Worm (Caenorhabditis elegans) whole organism, mixed stage, embryonic: Measurements from ENCODE around the gene fbxb-54.
"Not testable (repeated sequence)": the region's sequence is repeated elsewhere in the genome, so short reads cannot be mapped to it uniquely, and the experiment has no call there.

Experiments used
- M03D4.4 ChIP-seq: sonication (generic microtip); optimal IDR thresholded peaks from 2 replicates; lab custom pipeline; 2017; ENCODE audit warnings: mild to moderate bottlenecking, missing genetic modification characterization, missing compliant biosample characterization
- bed-3 ChIP-seq: fragments of 200-800 bp; sonication (Bioruptor generic); optimal IDR thresholded peaks from 3 replicates; lab custom pipeline; 2018; ENCODE audit warnings: mild to moderate bottlenecking, missing genetic modification characterization, moderate library complexity, missing compliant biosample characterization
- ceh-39 ChIP-seq: fragments of 150-350 bp; optimal IDR thresholded peaks from 2 replicates; lab custom pipeline; 2014; ENCODE audit warnings: missing biosample characterization, missing genetic modification characterization
- ceh-43 ChIP-seq: fragments of 200-800 bp; sonication (Bioruptor generic); optimal IDR thresholded peaks from 2 replicates; lab custom pipeline; 2018; ENCODE audit warnings: mild to moderate bottlenecking, missing genetic modification characterization, moderate library complexity, missing compliant biosample characterization
- ceh-83 ChIP-seq: fragments of 200-800 bp; sonication (Bioruptor generic); optimal IDR thresholded peaks from 2 replicates; lab custom pipeline; 2018; ENCODE audit warnings: mild to moderate bottlenecking, missing genetic modification characterization, missing compliant biosample characterization
- cnd-1 ChIP-seq: fragments of 200-800 bp; sonication (Bioruptor generic); optimal IDR thresholded peaks from 2 replicates; lab custom pipeline; 2018; ENCODE audit warnings: mild to moderate bottlenecking, missing genetic modification characterization, missing compliant biosample characterization
- elt-3 ChIP-seq: fragments of 150-350 bp; optimal IDR thresholded peaks from 2 replicates; lab custom pipeline; 2014; ENCODE audit warnings: missing biosample characterization, missing genetic modification characterization
- flh-1 ChIP-seq: fragments of 200-800 bp; sonication (Bioruptor generic); optimal IDR thresholded peaks from 2 replicates; lab custom pipeline; 2018; ENCODE audit warnings: mild to moderate bottlenecking, missing genetic modification characterization, moderate library complexity, missing compliant biosample characterization
- ham-2 ChIP-seq: fragments of 200-800 bp; sonication (Bioruptor generic); optimal IDR thresholded peaks from 2 replicates; lab custom pipeline; 2018; ENCODE audit warnings: mild to moderate bottlenecking, missing genetic modification characterization, missing compliant biosample characterization
- hlh-1 ChIP-seq: fragments of 150-350 bp; optimal IDR thresholded peaks from 2 replicates; lab custom pipeline; 2014; ENCODE audit warnings: missing biosample characterization, missing genetic modification reagents, missing genetic modification characterization
- lin-13 ChIP-seq: fragments of 150-350 bp; optimal IDR thresholded peaks from 2 replicates; lab custom pipeline; 2014; ENCODE audit warnings: missing biosample characterization, missing genetic modification characterization
- lsy-2 ChIP-seq: fragments of 150-350 bp; optimal IDR thresholded peaks from 2 replicates; lab custom pipeline; 2014; ENCODE audit warnings: missing biosample characterization, missing genetic modification characterization
- mab-5 ChIP-seq: fragments of 150-350 bp; optimal IDR thresholded peaks from 2 replicates; lab custom pipeline; 2014; ENCODE audit warnings: missing biosample characterization, missing genetic modification characterization
- mls-2 ChIP-seq: sonication (generic microtip); optimal IDR thresholded peaks from 2 replicates; lab custom pipeline; 2016; ENCODE audit warnings: mild to moderate bottlenecking, missing genetic modification characterization, moderate library complexity, missing compliant biosample characterization
- nhr-12 ChIP-seq: fragments of 150-350 bp; optimal IDR thresholded peaks from 2 replicates; lab custom pipeline; 2014; ENCODE audit warnings: missing biosample characterization, missing genetic modification characterization
- nhr-28 ChIP-seq: fragments of 150-350 bp; optimal IDR thresholded peaks from 2 replicates; lab custom pipeline; 2014; ENCODE audit warnings: missing biosample characterization, missing genetic modification characterization
- nhr-76 ChIP-seq: sonication (generic microtip); optimal IDR thresholded peaks from 2 replicates; lab custom pipeline; 2017; ENCODE audit warnings: missing biosample characterization, missing genetic modification characterization
- pha-4 ChIP-seq: fragments of 150-350 bp; optimal IDR thresholded peaks from 2 replicates; lab custom pipeline; 2018; ENCODE audit warnings: missing biosample characterization, missing genetic modification reagents, missing genetic modification characterization
- sem-2 ChIP-seq: fragments of 200-800 bp; sonication (Bioruptor generic); optimal IDR thresholded peaks from 2 replicates; lab custom pipeline; 2018; ENCODE audit warnings: mild to moderate bottlenecking, missing genetic modification characterization, missing compliant biosample characterization
- sptf-1 ChIP-seq: sonication (generic microtip); optimal IDR thresholded peaks from 2 replicates; lab custom pipeline; 2017; ENCODE audit warnings: mild to moderate bottlenecking, missing genetic modification characterization, moderate library complexity, missing compliant biosample characterization
- tbx-8 ChIP-seq: fragments of 200-800 bp; sonication (Bioruptor generic); optimal IDR thresholded peaks from 2 replicates; lab custom pipeline; 2018; ENCODE audit warnings: mild to moderate bottlenecking, missing genetic modification characterization, moderate library complexity, missing compliant biosample characterization
- unc-39 ChIP-seq: fragments of 150-350 bp; optimal IDR thresholded peaks from 2 replicates; lab custom pipeline; 2014; ENCODE audit warnings: missing biosample characterization, missing genetic modification characterization
- unc-62 ChIP-seq: fragments of 150-350 bp; optimal IDR thresholded peaks from 2 replicates; lab custom pipeline; 2014; ENCODE audit warnings: missing biosample characterization, missing genetic modification reagents, missing genetic modification characterization
- zip-8 ChIP-seq: fragments of 150-350 bp; optimal IDR thresholded peaks from 2 replicates; lab custom pipeline; 2014; ENCODE audit warnings: missing biosample characterization, missing genetic modification characterization
- ztf-11 ChIP-seq: fragments of 150-350 bp; optimal IDR thresholded peaks from 2 replicates; lab custom pipeline; 2014; ENCODE audit warnings: missing biosample characterization, missing genetic modification characterization

The fbxb-54 gene

DNA sequence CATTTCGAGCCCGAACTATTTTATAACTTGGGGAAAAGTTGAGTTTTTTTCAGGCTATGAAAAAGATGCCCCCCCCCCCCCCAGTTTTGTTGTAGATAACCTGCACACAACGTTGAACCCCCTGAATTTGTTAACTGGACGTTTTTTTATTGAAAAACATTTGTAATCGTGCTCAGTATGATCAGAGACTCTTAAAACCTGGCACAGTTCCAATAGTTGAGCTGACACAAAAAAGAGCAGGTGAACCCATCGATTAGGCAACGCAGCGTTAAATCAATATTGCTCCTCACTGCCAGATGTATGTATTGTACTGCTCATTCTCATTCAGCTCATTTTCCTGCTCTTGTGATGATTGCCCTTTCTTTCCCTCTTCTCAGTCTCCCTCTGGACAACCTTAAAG lies 10.5 kb downstream of the fbxb-54 start, which contains the start of gene K05F6.12:
Gene K05F6.12 (plus strand): TSS at position 301 of the 400 bp plus-strand sequence.
- TF ChIP-seq sem-2 (GFP tag; lab: Kevin White, UChicago) (no peak), flh-1 (no peak), zip-8 (tag; lab: Kevin White, UChicago) (no peak), nhr-12 (tag; lab: Kevin White, UChicago) (no peak), nhr-28 (tag; lab: Kevin White, UChicago) (no peak), M03D4.4 (tag; lab: Kevin White, UChicago) (no peak), unc-39 (tag; lab: Kevin White, UChicago) (no peak)

DNA sequence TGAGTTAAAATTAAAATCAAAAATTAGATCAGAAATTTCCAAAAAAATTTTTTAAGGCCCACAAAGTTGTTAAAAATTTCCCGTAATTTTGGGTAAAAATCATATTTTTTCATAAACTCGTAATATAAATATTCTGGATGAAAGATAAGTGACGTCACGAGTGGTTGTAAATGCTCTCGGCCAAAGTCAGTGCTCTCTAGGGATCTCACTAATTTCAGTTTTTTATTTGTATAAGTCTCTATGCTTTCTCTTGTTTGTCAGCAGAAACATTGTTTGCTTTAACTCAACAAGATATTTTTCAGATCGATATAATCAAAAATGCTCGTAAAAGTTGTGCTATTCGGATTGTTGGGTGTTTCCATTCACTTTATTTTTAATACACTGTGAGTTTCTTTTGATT lies 12.9 kb downstream of the fbxb-54 start, which contains the start of gene K05F6.4:
Gene K05F6.4 (plus strand): TSS at position 301 of the 400 bp plus-strand sequence.
- not testable (repeated sequence) for TF ChIP-seq lsy-2; lin-13 (tag; lab: Kevin White, UChicago); ceh-83 (GFP tag; lab: Kevin White, UChicago)

DNA sequence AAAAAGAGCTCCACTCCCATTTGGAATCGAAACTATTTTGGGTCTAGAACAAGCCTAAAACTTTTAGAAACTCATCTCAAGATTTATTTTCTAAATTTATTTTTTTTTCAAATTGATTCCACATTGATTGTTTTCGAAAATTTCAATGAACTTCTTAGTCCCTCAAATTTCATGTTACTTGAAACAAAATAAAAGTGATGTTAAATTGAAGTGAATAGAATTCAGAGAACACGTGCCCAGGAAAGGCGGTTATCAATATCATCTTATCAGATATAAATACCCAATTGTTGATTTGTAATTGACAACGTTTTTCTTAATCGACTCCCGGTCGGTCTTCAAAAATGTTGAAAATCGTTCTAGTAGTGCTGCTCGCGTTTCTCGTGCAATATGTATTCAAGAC lies 15.5 kb downstream of the fbxb-54 start, which contains the start of gene poml-4:
Gene poml-4 (plus strand): TSS at position 301 of the 400 bp plus-strand sequence.
- TF ChIP-seq nhr-76; ceh-83 (GFP tag; lab: Kevin White, UChicago); ztf-11: not testable (repeated sequence)

DNA sequence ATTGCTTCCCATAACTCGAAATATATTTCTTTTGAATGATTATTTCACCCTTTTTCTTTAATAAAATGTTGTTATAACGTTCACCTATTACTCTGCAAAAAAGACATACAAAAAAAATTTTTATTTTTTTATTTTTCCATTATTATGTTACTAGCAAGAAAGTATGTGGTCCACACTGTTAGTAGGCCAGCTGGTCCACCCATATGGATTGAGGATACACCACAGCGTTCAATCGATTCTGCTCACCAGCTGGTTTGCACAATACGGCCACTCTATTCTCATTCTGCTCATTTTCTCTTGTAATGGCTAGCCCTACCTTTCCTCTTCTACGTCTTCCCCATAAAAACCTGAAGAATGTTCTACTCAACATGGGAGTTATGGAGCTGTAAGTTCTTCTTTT lies 17.5 kb downstream of the fbxb-54 start, which contains the start of gene fbxb-44:
Gene fbxb-44 (plus strand): TSS at position 301 of the 400 bp plus-strand sequence.
- TF ChIP-seq unc-39 (tag; lab: Kevin White, UChicago) (no peak), cnd-1 (peak; percentile 34)

DNA sequence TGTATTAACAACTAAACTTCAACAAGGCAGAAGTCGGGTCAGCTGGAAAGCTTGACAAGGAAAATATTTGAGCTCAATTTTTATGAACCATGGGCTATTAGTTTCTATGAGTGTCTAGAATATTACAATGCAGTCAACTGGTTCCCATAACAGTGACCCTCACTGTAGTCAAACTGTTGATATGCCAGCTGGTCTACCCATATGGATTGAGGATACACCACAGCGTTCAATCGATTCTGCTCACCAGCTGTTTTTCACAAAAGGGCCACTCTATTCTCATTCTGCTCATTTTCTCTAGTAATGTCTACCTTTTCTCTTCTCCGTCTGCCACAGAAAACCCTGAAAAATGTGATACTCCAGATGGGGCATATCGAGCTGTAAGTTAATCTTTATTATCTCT lies 18.8 kb downstream of the fbxb-54 start, which contains the start of gene fbxb-42:
Gene fbxb-42 (plus strand): TSS at position 301 of the 400 bp plus-strand sequence.
- TF ChIP-seq unc-62 (GFP tag; lab: Kevin White, UChicago): no peak
- TF ChIP-seq mls-2 (tag; lab: Kevin White, UChicago): no peak
- TF ChIP-seq tbx-8 (GFP tag; lab: Kevin White, UChicago): no peak
- peak; percentile 48 for TF ChIP-seq cnd-1
- TF ChIP-seq M03D4.4 (tag; lab: Kevin White, UChicago): no peak
- no peak for TF ChIP-seq elt-3 (tag; lab: Kevin White, UChicago)

DNA sequence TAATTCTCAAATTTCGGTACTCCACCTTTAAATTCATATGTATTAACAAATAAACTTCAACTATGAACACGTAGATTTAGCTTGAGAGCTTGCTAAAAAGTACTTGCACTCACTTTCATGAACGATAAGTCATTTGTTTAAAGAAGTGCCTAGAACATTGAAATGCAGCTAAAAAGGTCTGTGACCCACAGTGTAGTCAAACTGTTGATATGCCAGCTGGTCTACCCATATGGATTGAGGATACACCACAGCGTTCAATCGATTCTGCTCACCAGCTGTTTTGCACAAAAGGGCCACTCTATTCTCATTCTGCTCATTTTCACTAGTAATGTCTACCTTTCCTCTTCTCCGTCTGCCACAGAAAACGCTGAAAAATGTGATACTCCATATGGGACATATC lies 20.2 kb downstream of the fbxb-54 start, which contains the start of gene fbxb-43:
Gene fbxb-43 (plus strand): TSS at position 301 of the 400 bp plus-strand sequence.
- TF ChIP-seq cnd-1 (peak; percentile 51), lin-13 (tag; lab: Kevin White, UChicago) (no peak)

DNA sequence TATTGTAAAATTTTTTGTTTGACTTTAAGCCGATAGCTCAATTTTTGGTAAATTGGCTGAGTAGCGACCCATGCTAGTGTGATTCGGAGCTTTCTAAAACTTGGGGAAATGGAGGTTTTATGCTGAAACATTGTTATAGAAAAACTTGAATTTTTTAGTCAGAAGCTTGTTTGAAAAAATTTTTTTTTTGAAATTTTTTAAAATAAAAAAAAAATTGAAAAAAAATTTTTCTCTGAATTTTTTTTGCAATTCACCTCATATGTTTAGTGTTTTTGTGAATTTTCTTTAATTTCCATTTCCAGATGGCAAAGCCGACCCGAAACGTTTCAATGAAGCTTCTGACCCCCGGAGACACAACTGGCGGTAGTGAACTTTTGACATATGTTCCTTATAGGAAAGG lies 27.1 kb downstream of the fbxb-54 start, which contains the start of gene Y51H7BR.4:
Gene Y51H7BR.4 (plus strand): TSS at position 301 of the 400 bp plus-strand sequence.
- no peak for TF ChIP-seq ztf-11
- no peak for TF ChIP-seq lin-13 (tag; lab: Kevin White, UChicago)
- TF ChIP-seq ceh-39 (tag; lab: Kevin White, UChicago): no peak
- no peak for TF ChIP-seq unc-39 (tag; lab: Kevin White, UChicago)
- TF ChIP-seq M03D4.4 (tag; lab: Kevin White, UChicago): no peak
- no peak for TF ChIP-seq sptf-1 (tag; lab: Kevin White, UChicago)

DNA sequence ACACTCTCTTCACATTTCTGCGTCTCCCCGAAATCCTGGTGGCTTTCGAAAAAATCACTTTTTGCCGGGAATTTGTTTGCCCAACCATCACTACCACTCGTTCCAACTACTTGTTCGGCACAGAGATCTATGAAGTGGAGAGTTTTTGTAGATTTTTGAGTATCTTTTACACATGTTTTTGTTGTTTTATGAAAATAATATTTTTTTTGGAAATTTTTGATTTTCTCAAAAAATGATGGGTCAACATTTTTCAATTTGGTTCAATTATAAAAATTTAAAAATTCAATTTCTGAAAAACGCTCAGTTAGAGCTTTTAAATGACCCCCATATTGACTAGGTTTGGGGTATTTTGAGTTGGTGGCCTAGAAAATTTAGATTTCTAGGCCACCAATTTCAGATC lies 30.6 kb downstream of the fbxb-54 start, which contains the start of gene Y51H7BR.7:
Gene Y51H7BR.7 (minus strand): TSS at position 101 of the 400 bp plus-strand sequence.
- TF ChIP-seq sptf-1 (tag; lab: Kevin White, UChicago) (no peak), elt-3 (tag; lab: Kevin White, UChicago) (no peak)
- TF ChIP-seq, all 35 proteins: peak for 0

DNA sequence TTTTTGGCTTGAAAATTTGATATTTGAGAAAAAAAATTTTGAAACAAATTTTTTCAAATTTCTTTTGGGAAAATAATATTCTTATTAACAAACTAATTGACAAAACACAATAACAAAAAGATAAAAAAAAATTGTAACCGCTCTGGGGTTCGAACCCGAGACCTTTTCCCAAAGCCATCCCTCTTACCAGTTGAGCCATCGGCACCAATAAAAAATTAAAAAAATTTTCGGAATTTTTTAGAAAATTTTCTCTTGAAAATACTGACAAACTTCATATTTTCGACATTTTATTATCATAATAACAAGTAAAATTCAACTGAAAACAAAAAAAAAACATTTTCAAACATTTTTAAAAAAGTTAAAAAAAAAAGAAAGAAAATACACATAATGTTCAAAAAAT lies 34.2 kb downstream of the fbxb-54 start:
- TF ChIP-seq pha-4 (no peak), mab-5 (no peak), nhr-76 (no peak), flh-1 (no peak), lin-13 (tag; lab: Kevin White, UChicago) (no peak), ztf-11 (no peak), cnd-1 (no peak), bed-3 (GFP tag; lab: Kevin White, UChicago) (no peak), lsy-2 (no peak), ham-2 (GFP tag; lab: Kevin White, UChicago) (no peak), sptf-1 (tag; lab: Kevin White, UChicago) (no peak), hlh-1 (tag; lab: Kevin White, UChicago) (no peak), ceh-43 (GFP tag; lab: Kevin White, UChicago) (no peak), ceh-39 (tag; lab: Kevin White, UChicago) (no peak)
